Worm (Caenorhabditis elegans): ENCODE data around the gene ZK938.10.
"Not testable (repeated sequence)": the region's sequence is repeated elsewhere in the genome, so short reads cannot be mapped to it uniquely, and the experiment has no call there.

ce11 chrII:9866378-9866777 is 15.5 kb upstream of the ZK938.10 start, which contains the start of gene chil-1:
- TF ChIP-seq nhr-237 (tag; optimal IDR thresholded peaks at IDR 0.05); nhr-11 (tag; optimal IDR thresholded peaks at IDR 0.05); snpc-4 (tag; optimal IDR thresholded peaks at IDR 0.05); unc-62 (GFP tag; optimal IDR thresholded peaks at IDR 0.05); nhr-12 (tag; optimal IDR thresholded peaks at IDR 0.05); nhr-76 (tag; optimal IDR thresholded peaks at IDR 0.05); mml-1 (tag; optimal IDR thresholded peaks at IDR 0.05); lsy-12 (tag; optimal IDR thresholded peaks at IDR 0.05); elt-1 (tag; optimal IDR thresholded peaks at IDR 0.05): not testable (repeated sequence)
